Worm (Caenorhabditis elegans): ENCODE measurements around the gene mog-3.

- TF ChIP-seq hsf-1 (GFP tag; IDR thresholded peaks at IDR 0.05) (no peak), tlf-1 (GFP tag; optimal IDR thresholded peaks at IDR 0.05) (no peak), tbp1 (GFP tag; optimal IDR thresholded peaks at IDR 0.05) (no peak), ztf-22 (GFP tag; optimal IDR thresholded peaks at IDR 0.05) (no peak), madf-8 (GFP tag; conservative IDR thresholded peaks at IDR 0.05) (no peak), hlh-26 (GFP tag; conservative IDR thresholded peaks at IDR 0.05) (no peak), Y79H2A.3 (GFP tag; conservative IDR thresholded peaks at IDR 0.05) (no peak), dpff-1 (tag; optimal IDR thresholded peaks at IDR 0.05) (no peak), dpl-1 (GFP tag; optimal IDR thresholded peaks at IDR 0.05) (no peak)
Measured at ce11 chrIII:5338787-5339186, 30.4 kb downstream of the mog-3 start.

Data from whole organism, young adult.